Fruit fly (Drosophila melanogaster) whole organism, pupa: ENCODE measurements around the gene CG18428.
A peak's percentile ranks its signal among the peaks of the same experiment; 100 is the strongest.

Experiments used
- CG10348 ChIP-seq: fragments of 200-800 bp; sonication (Bioruptor generic); IDR thresholded peaks from 2 replicates; pipeline ENCODE4 v1.3.6; 2022; ENCODE audit warnings: missing biosample characterization, missing genetic modification characterization
- CG12605 ChIP-seq: fragments of 200-800 bp; sonication (Bioruptor generic); IDR thresholded peaks from 2 replicates; pipeline ENCODE4 v1.3.6; 2022; ENCODE audit warnings: missing biosample characterization, missing genetic modification characterization
- CG13204 ChIP-seq: fragments of 200-800 bp; sonication (Bioruptor generic); optimal IDR thresholded peaks from 2 replicates; lab custom pipeline; 2018; ENCODE audit warnings: missing biosample characterization, mild to moderate bottlenecking, missing genetic modification characterization, moderate library complexity
- CG14655 ChIP-seq: fragments of 200-800 bp; sonication (Bioruptor generic); optimal IDR thresholded peaks from 3 replicates; lab custom pipeline; 2017; ENCODE audit warnings: mild to moderate bottlenecking, missing biosample characterization, missing genetic modification reagents, missing genetic modification characterization
- CG15710 ChIP-seq: fragments of 200-800 bp; sonication (Bioruptor generic); optimal IDR thresholded peaks from 2 replicates; lab custom pipeline; 2018; ENCODE audit warnings: missing biosample characterization, mild to moderate bottlenecking, missing genetic modification characterization, moderate library complexity
- CG17806 ChIP-seq: fragments of 200-800 bp; sonication (Bioruptor generic); optimal IDR thresholded peaks from 2 replicates; lab custom pipeline; 2018; ENCODE audit warnings: missing biosample characterization, mild to moderate bottlenecking, missing genetic modification characterization, moderate library complexity
- CG32121 ChIP-seq: fragments of 200-800 bp; sonication (Bioruptor generic); IDR thresholded peaks from 2 replicates; pipeline ENCODE4 v1.3.6; 2022; ENCODE audit warnings: missing biosample characterization, missing genetic modification characterization
- CG34367 ChIP-seq: fragments of 200-800 bp; sonication (Bioruptor generic); optimal IDR thresholded peaks from 2 replicates; lab custom pipeline; 2018; ENCODE audit warnings: missing biosample characterization, mild to moderate bottlenecking, missing genetic modification characterization
- CG4496 ChIP-seq: fragments of 200-800 bp; sonication (Bioruptor generic); IDR thresholded peaks from 3 replicates; pipeline ENCODE4 v1.3.6; 2022; ENCODE audit warnings: missing biosample characterization, missing genetic modification characterization
- CG8159 ChIP-seq: fragments of 200-800 bp; sonication (Bioruptor generic); optimal IDR thresholded peaks from 3 replicates; lab custom pipeline; 2018; ENCODE audit warnings: missing biosample characterization, mild to moderate bottlenecking, missing genetic modification characterization, moderate library complexity
- CG8301 ChIP-seq: fragments of 200-800 bp; sonication (Bioruptor generic); optimal IDR thresholded peaks from 2 replicates; lab custom pipeline; 2018; ENCODE audit warnings: missing biosample characterization, mild to moderate bottlenecking, missing genetic modification characterization
- CG9948 ChIP-seq: fragments of 200-800 bp; sonication (Bioruptor generic); optimal IDR thresholded peaks from 2 replicates; lab custom pipeline; 2018; ENCODE audit warnings: missing biosample characterization, mild to moderate bottlenecking, missing genetic modification characterization, moderate library complexity
- D1 ChIP-seq: fragments of 200-800 bp; sonication (Bioruptor generic); optimal IDR thresholded peaks from 2 replicates; lab custom pipeline; 2018; ENCODE audit warnings: missing biosample characterization, mild to moderate bottlenecking, missing genetic modification characterization, moderate library complexity
- EcR ChIP-seq: fragments of 200-800 bp; sonication (Bioruptor generic); optimal IDR thresholded peaks from 3 replicates; lab custom pipeline; 2019; ENCODE audit warnings: missing biosample characterization, missing genetic modification characterization, mild to moderate bottlenecking, moderate library complexity, missing genetic modification reagents
- Ets98B ChIP-seq: fragments of 200-800 bp; sonication (Bioruptor generic); IDR thresholded peaks from 2 replicates; pipeline ENCODE4 v1.3.6; 2022; ENCODE audit warnings: missing biosample characterization, missing genetic modification characterization
- Pif1A ChIP-seq: fragments of 200-800 bp; sonication (Bioruptor generic); optimal IDR thresholded peaks from 3 replicates; lab custom pipeline; 2016; ENCODE audit warnings: missing biosample characterization, missing genetic modification characterization
- Pif1B ChIP-seq: fragments of 200-800 bp; sonication (Bioruptor generic); optimal IDR thresholded peaks from 3 replicates; lab custom pipeline; 2016; ENCODE audit warnings: missing biosample characterization, missing genetic modification characterization
- Snoo ChIP-seq: fragments of 200-800 bp; sonication (Bioruptor generic); optimal IDR thresholded peaks from 3 replicates; lab custom pipeline; 2017; ENCODE audit warnings: missing biosample characterization, mild to moderate bottlenecking, missing genetic modification characterization, inconsistent platforms
- fd96Ca ChIP-seq: fragments of 200-800 bp; sonication (Bioruptor generic); IDR thresholded peaks from 3 replicates; pipeline ENCODE4 v1.3.6; 2022; ENCODE audit warnings: missing biosample characterization, missing genetic modification characterization
- gl ChIP-seq: fragments of 200-800 bp; sonication (Bioruptor generic); optimal IDR thresholded peaks from 2 replicates; lab custom pipeline; 2018; ENCODE audit warnings: missing biosample characterization, mild to moderate bottlenecking, missing genetic modification characterization
- rn ChIP-seq: fragments of 200-800 bp; sonication (Bioruptor generic); IDR thresholded peaks from 2 replicates; pipeline ENCODE4 v1.3.6; 2022; ENCODE audit warnings: missing biosample characterization, missing genetic modification characterization

The CG18428 gene

dm6 chr3R:24108902-24109389 is at the start of gene CG18428, which contains the start of gene eIF4EHP:
CG18428 (plus strand) TSS chr3R:24109336.
eIF4EHP (minus strand) TSS chr3R:24108960.
- TF ChIP-seq CG15710 (tag; lab: Kevin White, UChicago) (peak; percentile 100), CG17806 (tag; lab: Kevin White, UChicago) (peak; percentile 100), CG34367 (tag; lab: Kevin White, UChicago) (peak; percentile 99), CG9948 (tag; lab: Kevin White, UChicago) (peak; percentile 100), Pif1A (GFP tag; lab: Kevin White, UChicago) (peak; percentile 97), Snoo (tag; lab: Kevin White, UChicago) (peak; percentile 99), fd96Ca (GFP tag; lab: Robert Waterston, UW) (0 out of 3 replicates have a peak, but pooled peaks have one; percentile 93), rn (no peak), CG32121 (GFP tag; lab: Robert Waterston, UW) (no peak), Pif1B (GFP tag; lab: Kevin White, UChicago) (peak; percentile 90), Ets98B (no peak), EcR (GFP tag; lab: Kevin White, UChicago) (peak; percentile 78), gl (tag; lab: Kevin White, UChicago) (peak; percentile 94), CG14655 (GFP tag; lab: Kevin White, UChicago) (peak; percentile 100), CG13204 (GFP tag; lab: Kevin White, UChicago) (peak; percentile 98), CG8301 (tag; lab: Kevin White, UChicago) (peak; percentile 100), CG8159 (peak; percentile 100), CG10348 (GFP tag; lab: Robert Waterston, UW) (no peak), D1 (tag; lab: Kevin White, UChicago) (peak; percentile 100), CG12605 (no peak; the same call in 1 of the 2 replicates), CG4496 (GFP tag; lab: Robert Waterston, UW) (no peak)

dm6 chr3R:24065718-24066117 is 43.4 kb upstream of the CG18428 start:
- TF ChIP-seq D1 (tag; lab: Kevin White, UChicago) = no peak
- TF ChIP-seq CG10348 (GFP tag; lab: Robert Waterston, UW) = no peak
- no peak for TF ChIP-seq CG15710 (tag; lab: Kevin White, UChicago)
- TF ChIP-seq CG8301 (tag; lab: Kevin White, UChicago) = no peak

dm6 chr3R:24068830-24069229 is 40.3 kb upstream of the CG18428 start:
- TF ChIP-seq CG14655 (GFP tag; lab: Kevin White, UChicago) = no peak
- no peak for TF ChIP-seq CG17806 (tag; lab: Kevin White, UChicago)
- TF ChIP-seq CG32121 (GFP tag; lab: Robert Waterston, UW) = no peak
- TF ChIP-seq CG9948 (tag; lab: Kevin White, UChicago) = no peak
- TF ChIP-seq Pif1B (GFP tag; lab: Kevin White, UChicago) = no peak
- no peak for TF ChIP-seq Ets98B

- TF ChIP-seq D1 (tag; lab: Kevin White, UChicago) (no peak), CG15710 (tag; lab: Kevin White, UChicago) (no peak), EcR (GFP tag; lab: Kevin White, UChicago) (no peak), gl (tag; lab: Kevin White, UChicago) (no peak), fd96Ca (GFP tag; lab: Robert Waterston, UW) (no peak), CG34367 (tag; lab: Kevin White, UChicago) (no peak), CG12605 (no peak)
Observed at dm6 chr3R:24069965-24070364, 39.2 kb upstream of the CG18428 start.

dm6 chr3R:24073703-24074102 is 35.4 kb upstream of the CG18428 start:
- TF ChIP-seq gl (tag; lab: Kevin White, UChicago) (no peak), Ets98B (no peak), CG17806 (tag; lab: Kevin White, UChicago) (peak; percentile 32), CG14655 (GFP tag; lab: Kevin White, UChicago) (peak; percentile 36), CG8159 (peak; percentile 56), CG8301 (tag; lab: Kevin White, UChicago) (no peak), fd96Ca (GFP tag; lab: Robert Waterston, UW) (no peak), rn (no peak), Pif1A (GFP tag; lab: Kevin White, UChicago) (peak; percentile 28), EcR (GFP tag; lab: Kevin White, UChicago) (no peak), CG15710 (tag; lab: Kevin White, UChicago) (peak; percentile 26), CG12605 (no peak), Pif1B (GFP tag; lab: Kevin White, UChicago) (no peak), Snoo (tag; lab: Kevin White, UChicago) (no peak), CG13204 (GFP tag; lab: Kevin White, UChicago) (no peak), CG34367 (tag; lab: Kevin White, UChicago) (no peak), CG32121 (GFP tag; lab: Robert Waterston, UW) (no peak), CG9948 (tag; lab: Kevin White, UChicago) (peak; percentile 33), CG10348 (GFP tag; lab: Robert Waterston, UW) (no peak), CG4496 (GFP tag; lab: Robert Waterston, UW) (no peak), D1 (tag; lab: Kevin White, UChicago) (no peak)

dm6 chr3R:24079110-24079509 is 30.0 kb upstream of the CG18428 start:
- TF ChIP-seq Ets98B (no peak), rn (no peak), CG4496 (GFP tag; lab: Robert Waterston, UW) (peak; percentile 56; the same call in 1 of the 3 replicates), CG8159 (peak; percentile 13), D1 (tag; lab: Kevin White, UChicago) (no peak), CG15710 (tag; lab: Kevin White, UChicago) (no peak), gl (tag; lab: Kevin White, UChicago) (no peak), CG14655 (GFP tag; lab: Kevin White, UChicago) (peak; percentile 4), Pif1A (GFP tag; lab: Kevin White, UChicago) (peak; percentile 22), Snoo (tag; lab: Kevin White, UChicago) (no peak), CG32121 (GFP tag; lab: Robert Waterston, UW) (no peak), CG34367 (tag; lab: Kevin White, UChicago) (peak; percentile 11), CG10348 (GFP tag; lab: Robert Waterston, UW) (no peak), EcR (GFP tag; lab: Kevin White, UChicago) (no peak), CG17806 (tag; lab: Kevin White, UChicago) (no peak), CG8301 (tag; lab: Kevin White, UChicago) (peak; percentile 23), Pif1B (GFP tag; lab: Kevin White, UChicago) (no peak), CG12605 (peak; percentile 31; the same call in 1 of the 2 replicates), CG13204 (GFP tag; lab: Kevin White, UChicago) (no peak), fd96Ca (GFP tag; lab: Robert Waterston, UW) (no peak), CG9948 (tag; lab: Kevin White, UChicago) (no peak)
